Worm (Caenorhabditis elegans): ENCODE measurements around the gene hot-2.

DNA sequence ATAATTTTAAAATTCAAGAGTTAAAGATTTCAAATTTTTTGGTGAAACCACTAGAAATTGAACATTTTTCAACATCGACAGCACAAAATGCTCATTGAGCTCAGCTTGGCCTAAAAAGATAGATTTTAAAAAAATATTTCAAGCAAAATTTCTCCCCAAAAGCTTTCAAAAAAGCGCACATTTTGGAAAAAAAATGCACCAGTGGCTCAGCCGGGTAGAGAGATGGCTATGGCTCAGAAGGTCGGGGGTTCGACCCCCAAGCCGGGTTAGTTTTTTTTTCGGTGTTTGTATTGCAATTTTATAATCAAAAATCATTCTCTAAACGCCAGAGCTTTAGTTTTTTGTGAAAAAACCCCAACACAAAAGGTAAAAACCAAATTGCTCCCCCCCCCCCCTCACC is 3.2 kb downstream of the hot-2 start:
- TF ChIP-seq die-1 (tag; optimal IDR thresholded peaks at IDR 0.05), result no peak
- TF ChIP-seq nfya-1 (tag; optimal IDR thresholded peaks at IDR 0.05; ENCODE audit: borderline replicate concordance, insufficient read depth), result no peak
- no peak for TF ChIP-seq akir-1 (GFP tag; optimal IDR thresholded peaks at IDR 0.05)
- no peak for TF ChIP-seq ama-1 (optimal IDR thresholded peaks at IDR 0.05)
- no peak for TF ChIP-seq ama-1 (GFP tag; optimal IDR thresholded peaks at IDR 0.05)
- no peak for TF ChIP-seq bed-2 (GFP tag; IDR thresholded peaks at IDR 0.05)
- TF ChIP-seq lsl-1 (GFP tag; optimal IDR thresholded peaks at IDR 0.05), result no peak
- TF ChIP-seq ceh-27 (GFP tag; optimal IDR thresholded peaks at IDR 0.05), result no peak
